Worm (Caenorhabditis elegans) whole organism, L1 larva: ENCODE data around the gene F25B3.5.
A peak's percentile ranks its signal among the peaks of the same experiment; 100 is the strongest.

Experiments
- C04F5.9 ChIP-seq: sonication (generic microtip); optimal IDR thresholded peaks from 2 replicates; lab custom pipeline; 2016; ENCODE audit warnings: missing genetic modification characterization, missing compliant biosample characterization
- F16B12.6 ChIP-seq: fragments of 150-350 bp; optimal IDR thresholded peaks from 2 replicates; lab custom pipeline; 2014; ENCODE audit warnings: missing biosample characterization, missing genetic modification characterization
- aha-1 ChIP-seq: fragments of 150-350 bp; optimal IDR thresholded peaks from 2 replicates; lab custom pipeline; 2014; ENCODE audit warnings: missing biosample characterization, missing genetic modification characterization
- alr-1 ChIP-seq: fragments of 200-800 bp; sonication (Bioruptor generic); optimal IDR thresholded peaks from 2 replicates; lab custom pipeline; 2018; ENCODE audit warnings: borderline replicate concordance, mild to moderate bottlenecking, missing genetic modification characterization, missing compliant biosample characterization
- ama-1 ChIP-seq: fragments of 150-350 bp; optimal IDR thresholded peaks from 2 replicates; lab custom pipeline; 2014
- blmp-1 ChIP-seq: fragments of 150-350 bp; optimal IDR thresholded peaks from 2 replicates; lab custom pipeline; 2014; ENCODE audit warnings: missing biosample characterization, missing genetic modification characterization
- ceh-82 ChIP-seq, 3 experiments: fragments of 150-350 bp in 1 of 3; sonication (generic microtip) in 2 of 3; optimal IDR thresholded peaks; 2 replicates each; lab custom pipeline; 2014 to 2017; ENCODE audit warnings: missing biosample characterization in 3 of 3, missing genetic modification characterization in 3 of 3
- ceh-88 ChIP-seq: fragments of 200-800 bp; sonication (Bioruptor generic); IDR thresholded peaks from 2 replicates; pipeline ENCODE4 v1.3.6; 2022; ENCODE audit warnings: missing genetic modification characterization, missing compliant biosample characterization
- ceh-90 ChIP-seq: sonication (generic microtip); optimal IDR thresholded peaks from 2 replicates; lab custom pipeline; 2016; ENCODE audit warnings: missing genetic modification characterization, missing compliant biosample characterization
- ces-1 ChIP-seq: fragments of 150-350 bp; optimal IDR thresholded peaks from 2 replicates; lab custom pipeline; 2014; ENCODE audit warnings: missing biosample characterization, missing genetic modification reagents, missing genetic modification characterization
- dpl-1 ChIP-seq, 3 experiments: fragments of 150-350 bp in 2 of 3; sonication (generic microtip) in 1 of 3; optimal IDR thresholded peaks; 2 replicates each; lab custom pipeline; 2014 to 2017; ENCODE audit warnings: missing biosample characterization in 3 of 3, missing genetic modification characterization in 3 of 3, missing genetic modification reagents in 3 of 3
- efl-3 ChIP-seq: fragments of 200-800 bp; sonication (Bioruptor generic); optimal IDR thresholded peaks from 2 replicates; lab custom pipeline; 2018; ENCODE audit warnings: mild to moderate bottlenecking, missing genetic modification characterization, missing compliant biosample characterization
- egl-13 ChIP-seq: sonication (generic microtip); optimal IDR thresholded peaks from 2 replicates; lab custom pipeline; 2016; ENCODE audit warnings: missing genotype, missing genetic modification reagents, missing genetic modification characterization, missing compliant biosample characterization
- elt-2 ChIP-seq: sonication (generic microtip); optimal IDR thresholded peaks from 2 replicates; lab custom pipeline; 2016; ENCODE audit warnings: missing genetic modification characterization, mild to moderate bottlenecking, inconsistent platforms, missing compliant biosample characterization, missing genetic modification reagents
- elt-3 ChIP-seq, 6 experiments: fragments of 150-350 bp in 1 of 6; sonication (generic microtip); optimal IDR thresholded peaks; 2 replicates each; lab custom pipeline; 2017 to 2018; ENCODE audit warnings: missing biosample characterization in 6 of 6, missing genetic modification characterization in 6 of 6, inconsistent platforms in 1 of 6
- ets-5 ChIP-seq: fragments of 200-800 bp; sonication (Bioruptor generic); IDR thresholded peaks from 2 replicates; pipeline ENCODE4 v1.3.6; 2022; ENCODE audit warnings: missing genetic modification characterization, missing compliant biosample characterization
- fkh-10 ChIP-seq: sonication (generic microtip); optimal IDR thresholded peaks from 2 replicates; lab custom pipeline; 2017; ENCODE audit warnings: missing biosample characterization, missing genetic modification reagents, missing genetic modification characterization
- grh-1 ChIP-seq: fragments of 200-800 bp; sonication (Bioruptor generic); IDR thresholded peaks from 2 replicates; pipeline ENCODE4 v1.3.6; 2022; ENCODE audit warnings: missing genetic modification reagents, missing genetic modification characterization, missing compliant biosample characterization
- irx-1 ChIP-seq: sonication (generic microtip); optimal IDR thresholded peaks from 2 replicates; lab custom pipeline; 2016; ENCODE audit warnings: missing genetic modification characterization, missing compliant biosample characterization
- lin-13 ChIP-seq: fragments of 150-350 bp; optimal IDR thresholded peaks from 2 replicates; lab custom pipeline; 2014; ENCODE audit warnings: missing biosample characterization, missing genetic modification reagents, missing genetic modification characterization
- lin-14 ChIP-seq: fragments of 200-800 bp; sonication (Bioruptor generic); optimal IDR thresholded peaks from 2 replicates; lab custom pipeline; 2018; ENCODE audit warnings: mild to moderate bottlenecking, missing genetic modification characterization, moderate library complexity, missing compliant biosample characterization
- lin-35 ChIP-seq, 2 experiments: fragments of 150-350 bp; optimal IDR thresholded peaks; 2 replicates each; lab custom pipeline; 2014; ENCODE audit warnings: missing biosample characterization in 2 of 2, missing genetic modification characterization in 2 of 2, missing genetic modification reagents in 2 of 2
- lin-39 ChIP-seq: fragments of 150-350 bp; optimal IDR thresholded peaks from 2 replicates; lab custom pipeline; 2014; ENCODE audit warnings: missing biosample characterization, missing genetic modification reagents, missing genetic modification characterization
- lir-3 ChIP-seq: sonication (generic microtip); optimal IDR thresholded peaks from 2 replicates; lab custom pipeline; 2016; ENCODE audit warnings: mild to moderate bottlenecking, missing genetic modification characterization, moderate library complexity, missing compliant biosample characterization; ENCODE audit not compliant: poor library complexity
- mab-9 ChIP-seq: fragments of 200-800 bp; sonication (Bioruptor generic); IDR thresholded peaks from 2 replicates; pipeline ENCODE4 v1.3.6; 2022; ENCODE audit warnings: missing genetic modification reagents, missing genetic modification characterization, missing compliant biosample characterization
- nhr-11 ChIP-seq: fragments of 150-350 bp; optimal IDR thresholded peaks from 2 replicates; lab custom pipeline; 2014; ENCODE audit warnings: missing biosample characterization, missing genetic modification characterization
- nhr-12 ChIP-seq: sonication (generic microtip); optimal IDR thresholded peaks from 2 replicates; lab custom pipeline; 2017; ENCODE audit warnings: missing biosample characterization, missing genetic modification characterization
- nhr-28 ChIP-seq: fragments of 150-350 bp; optimal IDR thresholded peaks from 2 replicates; lab custom pipeline; 2014; ENCODE audit warnings: missing biosample characterization, missing genetic modification characterization
- nhr-71 ChIP-seq: sonication (generic microtip); optimal IDR thresholded peaks from 2 replicates; lab custom pipeline; 2016; ENCODE audit warnings: mild to moderate bottlenecking, missing genetic modification characterization, moderate library complexity, missing compliant biosample characterization
- nhr-76 ChIP-seq: sonication (generic microtip); optimal IDR thresholded peaks from 2 replicates; lab custom pipeline; 2017; ENCODE audit warnings: missing biosample characterization, missing genetic modification characterization
- nhr-77 ChIP-seq: fragments of 150-350 bp; optimal IDR thresholded peaks from 2 replicates; lab custom pipeline; 2014; ENCODE audit warnings: missing biosample characterization, missing genetic modification characterization
- nhr-85 ChIP-seq: sonication (generic microtip); peaks from one replicate; lab custom pipeline; 2016; ENCODE audit warnings: missing genetic modification characterization, inconsistent platforms, missing compliant biosample characterization
- nhr-90 ChIP-seq: sonication (generic microtip); optimal IDR thresholded peaks from 2 replicates; lab custom pipeline; 2016; ENCODE audit warnings: mild to moderate bottlenecking, missing genetic modification characterization, missing compliant biosample characterization; ENCODE audit not compliant: poor library complexity
- pag-3 ChIP-seq: sonication (generic microtip); optimal IDR thresholded peaks from 2 replicates; lab custom pipeline; 2017; ENCODE audit warnings: missing genetic modification characterization, mild to moderate bottlenecking, missing compliant biosample characterization, antibody characterized with exemption, borderline replicate concordance; ENCODE audit not compliant: insufficient read depth
- pax-3 ChIP-seq: fragments of 200-800 bp; sonication (Bioruptor generic); optimal IDR thresholded peaks from 2 replicates; lab custom pipeline; 2018; ENCODE audit warnings: mild to moderate bottlenecking, missing genetic modification characterization, moderate library complexity, missing compliant biosample characterization
- rnt-1 ChIP-seq: sonication (generic microtip); optimal IDR thresholded peaks from 2 replicates; lab custom pipeline; 2016; ENCODE audit warnings: mild to moderate bottlenecking, missing genetic modification characterization, moderate library complexity, missing compliant biosample characterization
- skn-1 ChIP-seq: fragments of 150-350 bp; optimal IDR thresholded peaks from 2 replicates; lab custom pipeline; 2014; ENCODE audit warnings: missing biosample characterization, missing genetic modification characterization
- sptf-1 ChIP-seq: fragments of 150-350 bp; optimal IDR thresholded peaks from 2 replicates; lab custom pipeline; 2014; ENCODE audit warnings: missing biosample characterization, missing genetic modification characterization
- tlp-1 ChIP-seq: fragments of 150-350 bp; optimal IDR thresholded peaks from 2 replicates; lab custom pipeline; 2014; ENCODE audit warnings: missing biosample characterization, missing genetic modification characterization
- unc-62 ChIP-seq: fragments of 150-350 bp; optimal IDR thresholded peaks from 2 replicates; lab custom pipeline; 2014; ENCODE audit warnings: missing biosample characterization, missing genetic modification reagents, missing genetic modification characterization
- vab-15 ChIP-seq: sonication (generic microtip); optimal IDR thresholded peaks from 2 replicates; lab custom pipeline; 2017; ENCODE audit warnings: missing genotype, mild to moderate bottlenecking, missing genetic modification characterization, missing compliant biosample characterization
- xbp-1 ChIP-seq: sonication (generic microtip); optimal IDR thresholded peaks from 2 replicates; lab custom pipeline; 2016; ENCODE audit warnings: missing genetic modification characterization, missing compliant biosample characterization
- zip-4 ChIP-seq: fragments of 200-800 bp; sonication (Bioruptor generic); optimal IDR thresholded peaks from 2 replicates; lab custom pipeline; 2018; ENCODE audit warnings: mild to moderate bottlenecking, missing genetic modification characterization, moderate library complexity, missing compliant biosample characterization

F25B3.5 gene

DNA sequence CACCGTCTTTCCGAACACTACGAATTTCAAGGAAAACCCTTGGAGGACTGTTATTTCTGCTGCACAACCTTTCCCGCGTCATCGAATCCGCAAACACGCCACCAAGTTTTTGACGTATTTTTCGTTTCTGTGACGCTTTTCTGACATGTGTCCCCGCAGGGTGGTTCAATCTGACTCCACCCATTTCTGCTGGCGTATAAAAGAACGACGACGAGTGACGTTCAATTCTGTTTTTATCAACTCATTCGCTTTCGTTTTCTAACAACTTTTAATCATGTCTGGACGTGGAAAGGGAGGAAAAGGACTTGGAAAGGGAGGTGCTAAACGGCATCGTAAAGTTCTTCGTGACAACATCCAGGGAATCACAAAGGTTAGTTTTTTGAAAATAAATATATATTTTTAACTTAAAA is 23.2 kb downstream of the F25B3.5 start, which contains the start of gene his-37 (continued):
- peak; percentile 98 for TF ChIP-seq grh-1 (GFP tag; lab: Robert Waterston, UW)
- TF ChIP-seq nhr-77 = peak; percentile 99
- peak; percentile 83 to 89 (median 85) for TF ChIP-seq dpl-1 (GFP tag; optimal IDR thresholded peaks at IDR 0.05; lab: Kevin White, UChicago)
- TF ChIP-seq ama-1 (lab: Kevin White, UChicago) = peak; percentile 90
- peak; percentile 98 for TF ChIP-seq lin-13 (GFP tag; lab: Kevin White, UChicago)
- peak; percentile 99 for TF ChIP-seq ceh-88 (GFP tag; lab: Robert Waterston, UW)
- TF ChIP-seq ets-5 (GFP tag; lab: Robert Waterston, UW) = no peak
- TF ChIP-seq egl-13 (tag; lab: Kevin White, UChicago) = peak; percentile 99
- peak; percentile 99 for TF ChIP-seq nhr-90 (tag; lab: Kevin White, UChicago)
- peak; percentile 99 for TF ChIP-seq nhr-71 (tag; lab: Kevin White, UChicago)
- TF ChIP-seq nhr-12 (tag; lab: Kevin White, UChicago) = peak; percentile 63
- TF ChIP-seq efl-3 (GFP tag; lab: Kevin White, UChicago) = peak; percentile 27
- no peak for TF ChIP-seq alr-1
- TF ChIP-seq F16B12.6 = peak; percentile 76
- TF ChIP-seq lir-3 (tag; lab: Kevin White, UChicago) = peak; percentile 92
- peak; percentile 94 for TF ChIP-seq nhr-76 (tag; lab: Kevin White, UChicago)
- peak; percentile 97 to 99 (median 99) for TF ChIP-seq ceh-82 (tag; optimal IDR thresholded peaks at IDR 0.05; lab: Kevin White, UChicago)
- peak; percentile 2 for TF ChIP-seq ces-1 (GFP tag; lab: Kevin White, UChicago)
- no peak for TF ChIP-seq tlp-1
- TF ChIP-seq mab-9 = peak; percentile 93
- TF ChIP-seq C04F5.9 (tag; lab: Kevin White, UChicago) = peak; percentile 86
- TF ChIP-seq pax-3 (tag; lab: Kevin White, UChicago) = peak; percentile 99
- TF ChIP-seq blmp-1 (tag; lab: Kevin White, UChicago) = peak; percentile 96
- TF ChIP-seq sptf-1 (tag; lab: Kevin White, UChicago) = no peak
- TF ChIP-seq pag-3 (tag; lab: Kevin White, UChicago) = peak; percentile 17
- TF ChIP-seq lin-14 (GFP tag; lab: Kevin White, UChicago) = peak; percentile 100
- peak; percentile 47 for TF ChIP-seq aha-1 (tag; lab: Kevin White, UChicago)
- TF ChIP-seq rnt-1 (tag; lab: Kevin White, UChicago) = peak; percentile 98
- peak; percentile 78 to 99 (median 98) for TF ChIP-seq elt-3 (tag; optimal IDR thresholded peaks at IDR 0.05; lab: Kevin White, UChicago)
- peak; percentile 74 for TF ChIP-seq vab-15 (tag; lab: Kevin White, UChicago)
- peak; percentile 94 for TF ChIP-seq skn-1 (tag; lab: Kevin White, UChicago)
- peak; percentile 92 for TF ChIP-seq zip-4 (GFP tag; lab: Kevin White, UChicago)
- peak; percentile 92 for TF ChIP-seq elt-2 (tag; lab: Kevin White, UChicago)
- TF ChIP-seq nhr-85 = peak; percentile 99
- peak; percentile 89 to 95 for TF ChIP-seq lin-35 (GFP tag; optimal IDR thresholded peaks at IDR 0.05; lab: Kevin White, UChicago)
- peak; percentile 97 for TF ChIP-seq nhr-11
- peak; percentile 90 for TF ChIP-seq lin-39 (tag; lab: Kevin White, UChicago)
- TF ChIP-seq nhr-28 = peak; percentile 65
- TF ChIP-seq ceh-90 (tag; lab: Kevin White, UChicago) = peak; percentile 22
- TF ChIP-seq fkh-10 (GFP tag; lab: Kevin White, UChicago) = peak; percentile 99
- TF ChIP-seq irx-1 (tag; lab: Kevin White, UChicago) = peak; percentile 95
- peak; percentile 88 for TF ChIP-seq unc-62 (GFP tag; lab: Kevin White, UChicago)
- TF ChIP-seq xbp-1 (tag; lab: Kevin White, UChicago) = peak; percentile 99
